Worm (Caenorhabditis elegans) whole organism, late embryonic: Measurements from ENCODE around the gene cav-2.

Experiments
- C38D4.7 ChIP-seq: fragments of 200-800 bp; sonication (Bioruptor generic); optimal IDR thresholded peaks from 2 replicates; lab custom pipeline; 2018; ENCODE audit warnings: mild to moderate bottlenecking, missing genetic modification characterization, moderate library complexity, missing compliant biosample characterization
- F13H6.1 ChIP-seq: sonication (generic microtip); optimal IDR thresholded peaks from 2 replicates; lab custom pipeline; 2016; ENCODE audit warnings: missing genetic modification characterization, missing compliant biosample characterization
- ahr-1 ChIP-seq: sonication (generic microtip); optimal IDR thresholded peaks from 2 replicates; lab custom pipeline; 2016; ENCODE audit warnings: missing genetic modification characterization, missing compliant biosample characterization
- ceh-34 ChIP-seq: sonication (generic microtip); optimal IDR thresholded peaks from 2 replicates; lab custom pipeline; 2016; ENCODE audit warnings: mild to moderate bottlenecking, missing genetic modification characterization, missing compliant biosample characterization
- ceh-48 ChIP-seq: sonication (generic microtip); optimal IDR thresholded peaks from 2 replicates; lab custom pipeline; 2016; ENCODE audit warnings: missing genetic modification characterization, inconsistent platforms, missing compliant biosample characterization
- dmd-4 ChIP-seq: sonication (generic microtip); optimal IDR thresholded peaks from 2 replicates; lab custom pipeline; 2016; ENCODE audit warnings: borderline replicate concordance, missing genetic modification characterization, missing compliant biosample characterization
- hlh-15 ChIP-seq: sonication (generic microtip); optimal IDR thresholded peaks from 2 replicates; lab custom pipeline; 2016; ENCODE audit warnings: missing genetic modification characterization, missing compliant biosample characterization
- nhr-11 ChIP-seq: fragments of 150-350 bp; optimal IDR thresholded peaks from 2 replicates; lab custom pipeline; 2014; ENCODE audit warnings: missing biosample characterization, missing genetic modification characterization
- pqm-1 ChIP-seq: sonication (generic microtip); optimal IDR thresholded peaks from 2 replicates; lab custom pipeline; 2016; ENCODE audit warnings: missing genetic modification characterization, missing compliant biosample characterization
- ref-2 ChIP-seq: sonication (generic microtip); optimal IDR thresholded peaks from 2 replicates; lab custom pipeline; 2016; ENCODE audit warnings: missing genetic modification characterization, missing compliant biosample characterization
- tbx-2 ChIP-seq: sonication (generic microtip); optimal IDR thresholded peaks from 2 replicates; lab custom pipeline; 2016; ENCODE audit warnings: missing genetic modification characterization, missing compliant biosample characterization
- zip-5 ChIP-seq: sonication (generic microtip); optimal IDR thresholded peaks from 2 replicates; lab custom pipeline; 2016; ENCODE audit warnings: missing genetic modification characterization, missing compliant biosample characterization

ce11 chrV:13578637-13579036 is 21.7 kb downstream of the cav-2 start, which contains the start of gene C50B8.6:
- TF ChIP-seq ceh-34 (tag; lab: Kevin White, UChicago) (no peak), C38D4.7 (GFP tag; lab: Kevin White, UChicago) (no peak), tbx-2 (no peak), dmd-4 (tag; lab: Kevin White, UChicago) (no peak), F13H6.1 (no peak), hlh-15 (no peak), nhr-11 (tag; lab: Kevin White, UChicago) (no peak), ahr-1 (tag; lab: Kevin White, UChicago) (no peak), pqm-1 (no peak), ref-2 (no peak), ceh-48 (tag; lab: Kevin White, UChicago) (no peak), zip-5 (tag; lab: Kevin White, UChicago) (no peak)
